Fruit fly (Drosophila melanogaster) whole organism, adult: ENCODE data around the gene SMC1.

ENCODE experiments used
- CG33017 ChIP-seq: fragments of 200-800 bp; sonication (Bioruptor generic); optimal IDR thresholded peaks from 2 replicates; lab custom pipeline; 2018; ENCODE audit warnings: missing biosample characterization, mild to moderate bottlenecking, missing genetic modification characterization, moderate library complexity
- CG5204 ChIP-seq: fragments of 200-800 bp; sonication (Bioruptor generic); optimal IDR thresholded peaks from 2 replicates; lab custom pipeline; 2016; ENCODE audit warnings: missing biosample characterization, missing genetic modification characterization
- CG7101 ChIP-seq: fragments of 200-800 bp; sonication (Bioruptor generic); optimal IDR thresholded peaks from 2 replicates; lab custom pipeline; 2018; ENCODE audit warnings: missing biosample characterization, mild to moderate bottlenecking, missing genetic modification characterization, moderate library complexity
- Crg-1 ChIP-seq: fragments of 200-800 bp; sonication (Bioruptor generic); optimal IDR thresholded peaks from 2 replicates; lab custom pipeline; 2016; ENCODE audit warnings: missing biosample characterization, missing genetic modification characterization
- Hr96 ChIP-seq: fragments of 200-800 bp; sonication (Bioruptor generic); optimal IDR thresholded peaks from 2 replicates; lab custom pipeline; 2016; ENCODE audit warnings: missing biosample characterization, missing genetic modification characterization
- tj ChIP-seq: fragments of 200-800 bp; sonication (Bioruptor generic); optimal IDR thresholded peaks from 3 replicates; lab custom pipeline; 2017; ENCODE audit warnings: missing biosample characterization, mild to moderate bottlenecking, missing genetic modification characterization, moderate library complexity
- toe ChIP-seq: fragments of 200-800 bp; sonication (Bioruptor generic); optimal IDR thresholded peaks from 2 replicates; lab custom pipeline; 2016; ENCODE audit warnings: missing biosample characterization, missing genetic modification characterization

DNA sequence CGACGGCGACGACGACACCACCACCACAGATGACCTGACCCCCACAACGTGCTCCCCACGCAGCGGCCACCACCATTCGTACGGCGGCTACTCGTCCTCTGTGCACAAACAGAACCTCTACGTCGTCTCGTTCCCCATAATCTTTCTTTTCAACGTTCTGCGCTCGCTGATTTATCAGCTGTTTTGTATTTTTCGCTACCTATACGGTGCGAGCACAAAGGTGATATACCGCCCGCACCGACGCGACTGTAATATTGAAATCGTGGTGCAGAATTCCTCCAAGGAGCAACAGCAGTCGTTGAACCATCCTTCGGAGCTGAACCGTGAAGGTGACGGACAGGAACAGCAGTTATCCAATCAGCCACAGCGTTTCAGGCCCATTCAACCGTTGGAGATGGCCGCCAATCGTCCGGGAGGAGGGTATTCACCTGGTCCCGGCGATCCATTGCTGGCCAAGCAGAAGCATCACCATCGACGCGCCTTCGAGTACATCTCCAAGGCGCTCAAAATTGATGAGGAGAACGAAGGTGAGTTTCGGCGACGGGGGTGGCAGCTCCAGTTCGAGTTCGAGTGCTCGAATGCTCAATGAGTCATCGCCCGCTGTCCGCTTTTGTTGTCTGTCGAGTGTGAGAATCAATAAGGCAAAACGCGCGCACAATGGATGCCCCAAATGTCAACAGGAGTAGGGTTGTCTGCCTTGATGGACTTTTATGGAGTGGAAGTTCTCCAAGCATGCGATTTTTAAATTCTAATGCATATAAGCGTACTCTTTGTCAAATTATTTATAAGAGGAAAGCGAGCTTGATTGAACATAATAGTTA lies 19.1 kb upstream of the SMC1 start, which contains the start of gene Miro:
- TF ChIP-seq Crg-1, result peak; percentile 70
- no peak for TF ChIP-seq tj (GFP tag; lab: Kevin White, UChicago)
- TF ChIP-seq CG33017 (tag; lab: Kevin White, UChicago), result no peak
- TF ChIP-seq Hr96 (GFP tag; lab: Kevin White, UChicago), result no peak
- no peak for TF ChIP-seq toe (GFP tag; lab: Kevin White, UChicago)
- TF ChIP-seq CG7101, result no peak
- TF ChIP-seq CG5204 (GFP tag; lab: Kevin White, UChicago), result no peak
